Worm (Caenorhabditis elegans) whole organism, L1 larva: ENCODE results near the gene K03A1.4.

ENCODE experiments used
- C34B4.2 ChIP-seq: sonication (generic microtip); optimal IDR thresholded peaks from 2 replicates; lab custom pipeline; 2017; ENCODE audit warnings: mild to moderate bottlenecking, missing genetic modification characterization, missing compliant biosample characterization
- Y116A8C.19 ChIP-seq: sonication (generic microtip); optimal IDR thresholded peaks from 2 replicates; lab custom pipeline; 2016; ENCODE audit warnings: missing compliant biosample characterization, missing genetic modification characterization, borderline replicate concordance
- alr-1 ChIP-seq: fragments of 200-800 bp; sonication (Bioruptor generic); optimal IDR thresholded peaks from 2 replicates; lab custom pipeline; 2018; ENCODE audit warnings: borderline replicate concordance, mild to moderate bottlenecking, missing genetic modification characterization, missing compliant biosample characterization
- aly-2 ChIP-seq: fragments of 150-350 bp; optimal IDR thresholded peaks from 2 replicates; lab custom pipeline; 2014; ENCODE audit warnings: missing biosample characterization, missing genetic modification characterization
- blmp-1 ChIP-seq: fragments of 150-350 bp; optimal IDR thresholded peaks from 2 replicates; lab custom pipeline; 2014; ENCODE audit warnings: missing biosample characterization, missing genetic modification characterization
- ceh-8 ChIP-seq: fragments of 200-800 bp; sonication (Bioruptor generic); optimal IDR thresholded peaks from 2 replicates; lab custom pipeline; 2018; ENCODE audit warnings: mild to moderate bottlenecking, missing genetic modification characterization, moderate library complexity, missing compliant biosample characterization
- ceh-90 ChIP-seq: sonication (generic microtip); optimal IDR thresholded peaks from 2 replicates; lab custom pipeline; 2016; ENCODE audit warnings: missing genetic modification characterization, missing compliant biosample characterization
- dpl-1 ChIP-seq, 3 experiments: fragments of 150-350 bp in 2 of 3; sonication (generic microtip) in 1 of 3; optimal IDR thresholded peaks; 2 replicates each; lab custom pipeline; 2014 to 2017; ENCODE audit warnings: missing biosample characterization in 3 of 3, missing genetic modification characterization in 3 of 3, missing genetic modification reagents in 3 of 3
- dsc-1 ChIP-seq: sonication (generic microtip); optimal IDR thresholded peaks from 2 replicates; lab custom pipeline; 2016; ENCODE audit warnings: mild to moderate bottlenecking, missing genetic modification characterization, missing compliant biosample characterization
- efl-1 ChIP-seq, 4 experiments: fragments of 150-350 bp; optimal IDR thresholded peaks in 3 of 4; peaks in 1 of 4; 1 replicate in 1 of 4; 2 replicates in 3 of 4; lab custom pipeline; 2014; ENCODE audit warnings: missing biosample characterization in 2 of 4, missing genetic modification characterization in 2 of 4, missing genetic modification reagents in 2 of 4
- efl-3 ChIP-seq: fragments of 200-800 bp; sonication (Bioruptor generic); optimal IDR thresholded peaks from 2 replicates; lab custom pipeline; 2018; ENCODE audit warnings: mild to moderate bottlenecking, missing genetic modification characterization, missing compliant biosample characterization
- egl-27 ChIP-seq, 2 experiments: fragments of 150-350 bp in 1 of 2; sonication (generic microtip); optimal IDR thresholded peaks; 3 replicates each; lab custom pipeline; 2017 to 2018; ENCODE audit warnings: missing biosample characterization in 2 of 2, missing genetic modification characterization in 2 of 2, missing genetic modification reagents in 2 of 2
- elt-2 ChIP-seq: sonication (generic microtip); optimal IDR thresholded peaks from 2 replicates; lab custom pipeline; 2016; ENCODE audit warnings: missing genetic modification characterization, mild to moderate bottlenecking, inconsistent platforms, missing compliant biosample characterization, missing genetic modification reagents
- fkh-4 ChIP-seq: sonication (generic microtip); optimal IDR thresholded peaks from 2 replicates; lab custom pipeline; 2016; ENCODE audit warnings: missing compliant biosample characterization, missing genetic modification characterization, borderline replicate concordance
- fkh-8 ChIP-seq: sonication (generic microtip); optimal IDR thresholded peaks from 2 replicates; lab custom pipeline; 2016; ENCODE audit warnings: mild to moderate bottlenecking, missing genetic modification characterization, missing compliant biosample characterization
- fos-1 ChIP-seq: fragments of 150-350 bp; optimal IDR thresholded peaks from 2 replicates; lab custom pipeline; 2014; ENCODE audit warnings: missing biosample characterization, missing genetic modification characterization
- grh-1 ChIP-seq: fragments of 200-800 bp; sonication (Bioruptor generic); IDR thresholded peaks from 2 replicates; pipeline ENCODE4 v1.3.6; 2022; ENCODE audit warnings: missing genetic modification reagents, missing genetic modification characterization, missing compliant biosample characterization
- hlh-17 ChIP-seq: fragments of 200-800 bp; sonication (Bioruptor generic); optimal IDR thresholded peaks from 2 replicates; lab custom pipeline; 2018; ENCODE audit warnings: missing genetic modification characterization, mild to moderate bottlenecking, missing compliant biosample characterization, moderate library complexity, borderline replicate concordance
- irx-1 ChIP-seq: sonication (generic microtip); optimal IDR thresholded peaks from 2 replicates; lab custom pipeline; 2016; ENCODE audit warnings: missing genetic modification characterization, missing compliant biosample characterization
- isw-1 ChIP-seq: fragments of 200-800 bp; sonication (Bioruptor generic); IDR thresholded peaks from 2 replicates; pipeline ENCODE4 v1.3.6; 2022; ENCODE audit warnings: missing genetic modification characterization, missing compliant biosample characterization
- lin-13 ChIP-seq: fragments of 150-350 bp; optimal IDR thresholded peaks from 2 replicates; lab custom pipeline; 2014; ENCODE audit warnings: missing biosample characterization, missing genetic modification reagents, missing genetic modification characterization
- lin-14 ChIP-seq: fragments of 200-800 bp; sonication (Bioruptor generic); optimal IDR thresholded peaks from 2 replicates; lab custom pipeline; 2018; ENCODE audit warnings: mild to moderate bottlenecking, missing genetic modification characterization, moderate library complexity, missing compliant biosample characterization
- lin-15B ChIP-seq: fragments of 150-350 bp; sonication (generic microtip); optimal IDR thresholded peaks from 3 replicates; lab custom pipeline; 2014; ENCODE audit warnings: missing biosample characterization, missing genetic modification characterization
- lin-35 ChIP-seq, 2 experiments: fragments of 150-350 bp; optimal IDR thresholded peaks; 2 replicates each; lab custom pipeline; 2014; ENCODE audit warnings: missing biosample characterization in 2 of 2, missing genetic modification characterization in 2 of 2, missing genetic modification reagents in 2 of 2
- lin-39 ChIP-seq: fragments of 150-350 bp; optimal IDR thresholded peaks from 2 replicates; lab custom pipeline; 2014; ENCODE audit warnings: missing biosample characterization, missing genetic modification reagents, missing genetic modification characterization
- lir-3 ChIP-seq: sonication (generic microtip); optimal IDR thresholded peaks from 2 replicates; lab custom pipeline; 2016; ENCODE audit warnings: mild to moderate bottlenecking, missing genetic modification characterization, moderate library complexity, missing compliant biosample characterization; ENCODE audit not compliant: poor library complexity
- mdl-1 ChIP-seq, 2 experiments: fragments of 150-350 bp; optimal IDR thresholded peaks; 2 replicates each; lab custom pipeline; 2014 to 2017; ENCODE audit warnings: missing biosample characterization in 2 of 2, missing genetic modification characterization in 2 of 2, inconsistent platforms in 1 of 2
- mef-2 ChIP-seq: fragments of 150-350 bp; optimal IDR thresholded peaks from 2 replicates; lab custom pipeline; 2014; ENCODE audit warnings: missing biosample characterization, missing genetic modification characterization
- nhr-19 ChIP-seq: fragments of 200-800 bp; sonication (Bioruptor generic); conservative IDR thresholded peaks from 2 replicates; pipeline ENCODE4 v1.3.6; 2022; ENCODE audit warnings: missing genetic modification characterization, missing compliant biosample characterization
- nhr-28 ChIP-seq: fragments of 150-350 bp; optimal IDR thresholded peaks from 2 replicates; lab custom pipeline; 2014; ENCODE audit warnings: missing biosample characterization, missing genetic modification characterization
- nhr-47 ChIP-seq: sonication (generic microtip); optimal IDR thresholded peaks from 2 replicates; lab custom pipeline; 2016; ENCODE audit warnings: mild to moderate bottlenecking, missing genetic modification characterization, moderate library complexity, missing compliant biosample characterization
- nhr-71 ChIP-seq: sonication (generic microtip); optimal IDR thresholded peaks from 2 replicates; lab custom pipeline; 2016; ENCODE audit warnings: mild to moderate bottlenecking, missing genetic modification characterization, moderate library complexity, missing compliant biosample characterization
- nhr-77 ChIP-seq: fragments of 150-350 bp; optimal IDR thresholded peaks from 2 replicates; lab custom pipeline; 2014; ENCODE audit warnings: missing biosample characterization, missing genetic modification characterization
- nhr-90 ChIP-seq: sonication (generic microtip); optimal IDR thresholded peaks from 2 replicates; lab custom pipeline; 2016; ENCODE audit warnings: mild to moderate bottlenecking, missing genetic modification characterization, missing compliant biosample characterization; ENCODE audit not compliant: poor library complexity
- pag-3 ChIP-seq: sonication (generic microtip); optimal IDR thresholded peaks from 2 replicates; lab custom pipeline; 2017; ENCODE audit warnings: missing genetic modification characterization, mild to moderate bottlenecking, missing compliant biosample characterization, antibody characterized with exemption, borderline replicate concordance; ENCODE audit not compliant: insufficient read depth
- rnt-1 ChIP-seq: sonication (generic microtip); optimal IDR thresholded peaks from 2 replicates; lab custom pipeline; 2016; ENCODE audit warnings: mild to moderate bottlenecking, missing genetic modification characterization, moderate library complexity, missing compliant biosample characterization
- snu-23 ChIP-seq: sonication (generic microtip); optimal IDR thresholded peaks from 2 replicates; lab custom pipeline; 2016; ENCODE audit warnings: missing genetic modification characterization, missing compliant biosample characterization
- sox-4 ChIP-seq: sonication (generic microtip); optimal IDR thresholded peaks from 2 replicates; lab custom pipeline; 2016; ENCODE audit warnings: missing genetic modification characterization, missing compliant biosample characterization
- sptf-1 ChIP-seq: fragments of 150-350 bp; optimal IDR thresholded peaks from 2 replicates; lab custom pipeline; 2014; ENCODE audit warnings: missing biosample characterization, missing genetic modification characterization
- sup-37 ChIP-seq: fragments of 200-800 bp; sonication (Bioruptor generic); optimal IDR thresholded peaks from 2 replicates; lab custom pipeline; 2018; ENCODE audit warnings: mild to moderate bottlenecking, missing genetic modification characterization, missing compliant biosample characterization
- swsn-7 ChIP-seq: sonication (generic microtip); optimal IDR thresholded peaks from 2 replicates; lab custom pipeline; 2016; ENCODE audit warnings: missing genetic modification characterization, missing compliant biosample characterization
- tbx-2 ChIP-seq: sonication (generic microtip); optimal IDR thresholded peaks from 2 replicates; lab custom pipeline; 2016; ENCODE audit warnings: missing genetic modification characterization, missing compliant biosample characterization
- unc-130 ChIP-seq: fragments of 150-350 bp; optimal IDR thresholded peaks from 2 replicates; lab custom pipeline; 2017; ENCODE audit warnings: missing biosample characterization, missing genetic modification characterization, inconsistent platforms
- unc-30 ChIP-seq: sonication (generic microtip); optimal IDR thresholded peaks from 2 replicates; lab custom pipeline; 2017; ENCODE audit warnings: missing biosample characterization, missing genetic modification characterization
- unc-62 ChIP-seq: fragments of 150-350 bp; optimal IDR thresholded peaks from 2 replicates; lab custom pipeline; 2014; ENCODE audit warnings: missing biosample characterization, missing genetic modification reagents, missing genetic modification characterization

K03A1.4 gene

DNA sequence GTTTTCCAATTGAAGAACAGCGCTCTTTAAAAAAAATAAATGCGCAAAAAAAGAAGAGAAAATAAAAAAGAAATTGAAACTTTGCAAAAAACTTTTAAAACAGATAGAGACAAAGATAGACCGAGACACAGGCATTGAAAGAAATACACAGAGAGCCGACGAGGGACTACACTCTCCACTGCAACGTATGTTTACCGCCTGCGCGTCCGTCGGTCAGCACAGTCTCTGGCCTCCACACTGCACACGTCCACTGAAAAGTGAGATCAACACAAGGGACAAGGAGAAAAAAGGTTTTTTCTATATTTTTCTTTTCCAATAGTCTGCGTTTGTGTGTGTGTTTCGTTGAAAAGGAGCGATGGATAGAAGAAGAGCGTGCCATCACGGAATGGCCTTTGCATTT lies 7.9 kb upstream of the K03A1.4 start (continued):
- peak; percentile 14 for TF ChIP-seq fkh-8 (tag; lab: Kevin White, UChicago)
- peak in 2 of 3 experiments; percentile 15 to 27 for TF ChIP-seq dpl-1 (GFP tag; optimal IDR thresholded peaks at IDR 0.05; lab: Kevin White, UChicago)
- TF ChIP-seq rnt-1 (tag; lab: Kevin White, UChicago), result peak; percentile 57
- peak; percentile 10 to 14 for TF ChIP-seq lin-35 (GFP tag; optimal IDR thresholded peaks at IDR 0.05; lab: Kevin White, UChicago)
- peak; percentile 34 for TF ChIP-seq mef-2 (tag; lab: Kevin White, UChicago)
- peak; percentile 65 for TF ChIP-seq swsn-7 (tag; lab: Kevin White, UChicago)
- TF ChIP-seq lin-13 (GFP tag; lab: Kevin White, UChicago), result no peak
- TF ChIP-seq efl-1 (optimal IDR thresholded peaks at IDR 0.05; lab: Kevin White, UChicago), result peak; percentile 31 to 47
- peak in 1 of 2 experiments; percentile 78 for TF ChIP-seq efl-1 (GFP tag; optimal IDR thresholded peaks at IDR 0.05 in 1 of 2; lab: Kevin White, UChicago)
- no peak for TF ChIP-seq unc-62 (GFP tag; lab: Kevin White, UChicago)
- peak in 1 of 2 experiments; percentile 65 for TF ChIP-seq mdl-1 (tag; optimal IDR thresholded peaks at IDR 0.05; lab: Kevin White, UChicago)
- peak; percentile 38 for TF ChIP-seq irx-1 (tag; lab: Kevin White, UChicago)
- TF ChIP-seq nhr-90, result peak; percentile 20
- no peak for TF ChIP-seq fkh-4 (tag; lab: Kevin White, UChicago)
- no peak for TF ChIP-seq sptf-1 (tag; lab: Kevin White, UChicago)
- peak; percentile 85 for TF ChIP-seq snu-23 (GFP tag; lab: Kevin White, UChicago)
- peak; percentile 54 to 56 for TF ChIP-seq egl-27 (tag; optimal IDR thresholded peaks at IDR 0.05; lab: Kevin White, UChicago)

DNA sequence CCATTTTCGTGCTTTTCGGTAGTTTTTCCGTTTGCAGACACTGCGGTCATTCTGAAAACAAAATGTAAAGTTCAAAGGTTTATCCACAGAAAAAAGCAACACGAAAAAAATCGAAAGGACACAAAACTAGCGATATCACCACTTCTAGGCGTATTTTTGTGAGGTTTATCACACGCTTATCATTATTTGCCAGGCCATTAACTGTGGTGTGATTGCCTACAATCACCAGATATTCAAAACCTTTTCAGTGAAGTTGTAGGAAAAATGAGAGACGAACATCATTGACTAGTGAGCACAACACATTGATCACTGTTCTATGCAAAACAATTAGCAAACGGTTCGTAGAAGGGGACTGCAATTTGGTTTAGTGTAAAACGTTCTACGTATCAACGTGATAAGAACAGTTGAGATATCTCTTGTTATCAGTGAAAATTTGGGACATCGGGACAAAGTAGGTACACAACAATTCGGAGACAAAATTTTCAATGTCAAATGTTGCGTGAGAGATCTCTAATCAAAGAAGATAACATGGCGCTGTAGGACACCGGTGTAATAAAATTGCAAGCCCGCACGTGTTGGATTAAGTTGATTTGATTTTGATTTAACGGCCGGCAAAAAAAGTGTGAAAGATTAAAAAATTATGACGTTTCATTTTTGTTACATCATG lies 7.1 kb upstream of the K03A1.4 start, which contains the start of gene sur-5:
sur-5 (minus strand) TSS at position 51 of the 667 bp plus-strand sequence.
- no peak for TF ChIP-seq aly-2 (tag; lab: Kevin White, UChicago)
- no peak for TF ChIP-seq Y116A8C.19 (tag; lab: Kevin White, UChicago)
- TF ChIP-seq rnt-1 (tag; lab: Kevin White, UChicago), result peak; percentile 1
- TF ChIP-seq nhr-77 (tag; lab: Kevin White, UChicago), result no peak
- peak; percentile 26 for TF ChIP-seq snu-23 (GFP tag; lab: Kevin White, UChicago)
- TF ChIP-seq ceh-90 (tag; lab: Kevin White, UChicago), result no peak
- TF ChIP-seq ceh-8 (GFP tag; lab: Kevin White, UChicago), result no peak
- TF ChIP-seq sox-4 (tag; lab: Kevin White, UChicago), result no peak
- TF ChIP-seq nhr-19 (GFP tag; lab: Robert Waterston, UW), result peak; percentile 12; the same call in 1 of the 2 replicates
- TF ChIP-seq nhr-47, result peak; percentile 26
- TF ChIP-seq unc-30 (tag; lab: Kevin White, UChicago), result no peak
- no peak for TF ChIP-seq pag-3 (tag; lab: Kevin White, UChicago)
- no peak for TF ChIP-seq lin-39 (tag; lab: Kevin White, UChicago)
- TF ChIP-seq grh-1 (GFP tag; lab: Robert Waterston, UW), result no peak
- no peak for TF ChIP-seq isw-1 (GFP tag; lab: Robert Waterston, UW)
- TF ChIP-seq lin-14 (GFP tag; lab: Kevin White, UChicago), result peak; percentile 77
- TF ChIP-seq mdl-1 (tag; optimal IDR thresholded peaks at IDR 0.05; lab: Kevin White, UChicago), result peak in 1 of 2 experiments; percentile 74
- TF ChIP-seq elt-2 (tag; lab: Kevin White, UChicago), result peak; percentile 79
- TF ChIP-seq nhr-28 (tag; lab: Kevin White, UChicago), result no peak
- TF ChIP-seq dsc-1 (tag; lab: Kevin White, UChicago), result no peak
- no peak for TF ChIP-seq sup-37 (GFP tag; lab: Kevin White, UChicago)
- no peak for TF ChIP-seq nhr-90
- peak; percentile 72 for TF ChIP-seq nhr-71 (tag; lab: Kevin White, UChicago)
- TF ChIP-seq lin-13 (GFP tag; lab: Kevin White, UChicago), result no peak
- peak; percentile 2 for TF ChIP-seq lir-3 (tag; lab: Kevin White, UChicago)
- TF ChIP-seq blmp-1 (tag; lab: Kevin White, UChicago), result peak; percentile 77
- no peak for TF ChIP-seq efl-1 (optimal IDR thresholded peaks at IDR 0.05; lab: Kevin White, UChicago)
- TF ChIP-seq efl-1 (GFP tag; optimal IDR thresholded peaks at IDR 0.05 in 1 of 2; lab: Kevin White, UChicago), result peak in 1 of 2 experiments; percentile 87
- no peak for TF ChIP-seq fos-1 (tag; lab: Kevin White, UChicago)
- peak in 1 of 2 experiments; percentile 28 for TF ChIP-seq lin-35 (GFP tag; optimal IDR thresholded peaks at IDR 0.05; lab: Kevin White, UChicago)
- TF ChIP-seq C34B4.2, result no peak
- TF ChIP-seq alr-1 (tag; lab: Kevin White, UChicago), result no peak
- no peak for TF ChIP-seq sptf-1 (tag; lab: Kevin White, UChicago)
- TF ChIP-seq unc-130 (tag; lab: Kevin White, UChicago), result peak; percentile 17
- TF ChIP-seq tbx-2 (tag; lab: Kevin White, UChicago), result no peak
- no peak for TF ChIP-seq lin-15B (tag; lab: Kevin White, UChicago)
- TF ChIP-seq dpl-1 (GFP tag; optimal IDR thresholded peaks at IDR 0.05; lab: Kevin White, UChicago), result no peak
- TF ChIP-seq hlh-17 (GFP tag; lab: Kevin White, UChicago), result no peak
- TF ChIP-seq efl-3 (GFP tag; lab: Kevin White, UChicago), result no peak
